Worm (Caenorhabditis elegans) whole organism, late embryonic: ENCODE data around the gene cha-1.
"Not testable (repeated sequence)": the region's sequence is repeated elsewhere in the genome, so short reads cannot be mapped to it uniquely, and the experiment has no call there.

ENCODE experiments used
- C38D4.7 ChIP-seq: fragments of 200-800 bp; sonication (Bioruptor generic); optimal IDR thresholded peaks from 2 replicates; lab custom pipeline; 2018; ENCODE audit warnings: mild to moderate bottlenecking, missing genetic modification characterization, moderate library complexity, missing compliant biosample characterization
- K09A11.1 ChIP-seq: sonication (generic microtip); optimal IDR thresholded peaks from 2 replicates; lab custom pipeline; 2017; ENCODE audit warnings: antibody characterized with exemption, mild to moderate bottlenecking, missing genetic modification characterization, missing compliant biosample characterization; ENCODE audit not compliant: insufficient read depth
- T23F11.4 ChIP-seq: fragments of 200-800 bp; sonication (Bioruptor generic); optimal IDR thresholded peaks from 2 replicates; lab custom pipeline; 2018; ENCODE audit warnings: mild to moderate bottlenecking, missing genetic modification characterization, missing compliant biosample characterization
- ceh-14 ChIP-seq: sonication (generic microtip); optimal IDR thresholded peaks from 2 replicates; lab custom pipeline; 2016; ENCODE audit warnings: missing genotype, missing genetic modification characterization, missing compliant biosample characterization
- ceh-2 ChIP-seq: sonication (generic microtip); optimal IDR thresholded peaks from 2 replicates; lab custom pipeline; 2016; ENCODE audit warnings: missing genotype, missing genetic modification characterization, missing compliant biosample characterization
- ceh-30 ChIP-seq: fragments of 150-350 bp; optimal IDR thresholded peaks from 2 replicates; lab custom pipeline; 2014; ENCODE audit warnings: missing biosample characterization, missing genetic modification characterization
- ceh-31 ChIP-seq: sonication (generic microtip); optimal IDR thresholded peaks from 2 replicates; lab custom pipeline; 2016; ENCODE audit warnings: missing genetic modification characterization, missing compliant biosample characterization
- ceh-34 ChIP-seq: sonication (generic microtip); optimal IDR thresholded peaks from 2 replicates; lab custom pipeline; 2016; ENCODE audit warnings: mild to moderate bottlenecking, missing genetic modification characterization, missing compliant biosample characterization
- ceh-45 ChIP-seq: fragments of 200-800 bp; sonication (Bioruptor generic); IDR thresholded peaks from 2 replicates; pipeline ENCODE4 v1.3.6; 2022; ENCODE audit warnings: missing genetic modification reagents, missing genetic modification characterization, missing compliant biosample characterization
- dve-1 ChIP-seq: sonication (generic microtip); optimal IDR thresholded peaks from 2 replicates; lab custom pipeline; 2017; ENCODE audit warnings: antibody characterized with exemption, mild to moderate bottlenecking, missing genetic modification characterization, missing compliant biosample characterization
- elt-2 ChIP-seq: sonication (generic microtip); optimal IDR thresholded peaks from 2 replicates; lab custom pipeline; 2016; ENCODE audit warnings: missing genetic modification reagents, missing genetic modification characterization, missing compliant biosample characterization
- elt-4 ChIP-seq: sonication (generic microtip); optimal IDR thresholded peaks from 2 replicates; lab custom pipeline; 2016; ENCODE audit warnings: missing genetic modification characterization, missing compliant biosample characterization
- ets-4 ChIP-seq: sonication (generic microtip); optimal IDR thresholded peaks from 2 replicates; lab custom pipeline; 2016; ENCODE audit warnings: missing genetic modification characterization, missing compliant biosample characterization
- fax-1 ChIP-seq: sonication (generic microtip); optimal IDR thresholded peaks from 2 replicates; lab custom pipeline; 2016; ENCODE audit warnings: missing genotype, missing genetic modification characterization, missing compliant biosample characterization
- fkh-10 ChIP-seq: fragments of 150-350 bp; optimal IDR thresholded peaks from 2 replicates; lab custom pipeline; 2014; ENCODE audit warnings: missing biosample characterization, missing genetic modification reagents, missing genetic modification characterization
- fkh-6 ChIP-seq: sonication (generic microtip); optimal IDR thresholded peaks from 2 replicates; lab custom pipeline; 2016; ENCODE audit warnings: missing genetic modification characterization, missing compliant biosample characterization
- gmeb-2 ChIP-seq: sonication (generic microtip); optimal IDR thresholded peaks from 2 replicates; lab custom pipeline; 2016; ENCODE audit warnings: missing genetic modification characterization, inconsistent platforms, missing compliant biosample characterization
- hlh-6 ChIP-seq: sonication (generic microtip); optimal IDR thresholded peaks from 2 replicates; lab custom pipeline; 2016; ENCODE audit warnings: missing genotype, missing genetic modification characterization, missing compliant biosample characterization
- hlh-8 ChIP-seq: sonication (generic microtip); optimal IDR thresholded peaks from 2 replicates; lab custom pipeline; 2016; ENCODE audit warnings: missing genotype, missing genetic modification characterization, missing compliant biosample characterization
- lin-11 ChIP-seq: fragments of 200-800 bp; sonication (Bioruptor generic); optimal IDR thresholded peaks from 2 replicates; lab custom pipeline; 2018; ENCODE audit warnings: mild to moderate bottlenecking, missing genetic modification characterization, missing compliant biosample characterization
- nfya-1 ChIP-seq: sonication (generic microtip); optimal IDR thresholded peaks from 2 replicates; lab custom pipeline; 2017; ENCODE audit warnings: missing genetic modification characterization, mild to moderate bottlenecking, missing compliant biosample characterization, antibody characterized with exemption, moderate library complexity
- npax-4 ChIP-seq: sonication (generic microtip); optimal IDR thresholded peaks from 2 replicates; lab custom pipeline; 2016; ENCODE audit warnings: missing genetic modification characterization, missing compliant biosample characterization
- odd-2 ChIP-seq: sonication (generic microtip); optimal IDR thresholded peaks from 2 replicates; lab custom pipeline; 2017; ENCODE audit warnings: antibody characterized with exemption, mild to moderate bottlenecking, missing genetic modification characterization, missing compliant biosample characterization
- pag-3 ChIP-seq: sonication (generic microtip); optimal IDR thresholded peaks from 2 replicates; lab custom pipeline; 2016; ENCODE audit warnings: missing compliant biosample characterization, missing genetic modification characterization, borderline replicate concordance
- pax-1 ChIP-seq: fragments of 150-350 bp; optimal IDR thresholded peaks from 2 replicates; lab custom pipeline; 2014; ENCODE audit warnings: missing biosample characterization, missing genetic modification characterization
- pha-2 ChIP-seq: sonication (generic microtip); optimal IDR thresholded peaks from 2 replicates; lab custom pipeline; 2017; ENCODE audit warnings: mild to moderate bottlenecking, missing genetic modification characterization, missing compliant biosample characterization
- pha-4 ChIP-seq: fragments of 150-350 bp; optimal IDR thresholded peaks from 2 replicates; lab custom pipeline; 2018; ENCODE audit warnings: missing biosample characterization, missing genetic modification reagents, missing genetic modification characterization
- pros-1 ChIP-seq: fragments of 150-350 bp; optimal IDR thresholded peaks from 2 replicates; lab custom pipeline; 2014; ENCODE audit warnings: missing biosample characterization, missing genetic modification reagents, missing genetic modification characterization
- ref-2 ChIP-seq: sonication (generic microtip); optimal IDR thresholded peaks from 2 replicates; lab custom pipeline; 2016; ENCODE audit warnings: missing genetic modification characterization, missing compliant biosample characterization
- rnt-1 ChIP-seq: sonication (generic microtip); optimal IDR thresholded peaks from 2 replicates; lab custom pipeline; 2016; ENCODE audit warnings: missing genetic modification characterization, missing compliant biosample characterization
- sdc-2 ChIP-seq: sonication (generic microtip); optimal IDR thresholded peaks from 2 replicates; lab custom pipeline; 2016; ENCODE audit warnings: missing genotype, missing genetic modification characterization, missing compliant biosample characterization
- sox-4 ChIP-seq: sonication (generic microtip); optimal IDR thresholded peaks from 2 replicates; lab custom pipeline; 2017; ENCODE audit warnings: mild to moderate bottlenecking, missing genetic modification characterization, inconsistent platforms, missing compliant biosample characterization
- tbx-2 ChIP-seq: sonication (generic microtip); optimal IDR thresholded peaks from 2 replicates; lab custom pipeline; 2016; ENCODE audit warnings: missing genetic modification characterization, missing compliant biosample characterization
- unc-55 ChIP-seq: sonication (generic microtip); optimal IDR thresholded peaks from 2 replicates; lab custom pipeline; 2017; ENCODE audit warnings: missing biosample characterization, missing genetic modification reagents, missing genetic modification characterization

cha-1 gene

DNA sequence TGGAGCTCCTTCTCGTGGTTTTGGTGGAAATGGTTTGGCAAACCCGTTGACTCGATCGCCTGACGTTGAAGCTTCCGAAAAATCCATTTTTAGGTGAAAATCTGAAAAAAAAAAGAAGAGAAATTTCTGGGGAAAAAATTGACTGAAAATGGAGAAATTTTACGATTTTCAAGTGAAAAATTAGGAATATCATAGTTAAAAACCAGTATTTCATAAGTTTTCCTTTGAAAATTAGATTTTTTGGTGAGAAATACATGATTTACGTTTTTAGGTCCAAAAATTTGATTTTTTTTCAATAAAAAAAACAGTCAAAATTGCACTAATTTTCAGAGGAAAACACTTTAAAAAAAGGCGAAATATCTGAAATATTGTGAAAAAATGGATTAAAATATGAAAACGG lies 31.0 kb downstream of the cha-1 start, which contains the start of gene taf-2:
taf-2 (minus strand) TSS at position 101 of the 400 bp plus-strand sequence.
- TF ChIP-seq fax-1 (tag; lab: Kevin White, UChicago) (no peak), odd-2 (tag; lab: Kevin White, UChicago) (no peak), ceh-31 (no peak), K09A11.1 (tag; lab: Kevin White, UChicago) (no peak), rnt-1 (tag; lab: Kevin White, UChicago) (no peak), unc-55 (GFP tag; lab: Kevin White, UChicago) (no peak), pha-4 (tag; lab: Kevin White, UChicago) (no peak), pag-3 (tag; lab: Kevin White, UChicago) (no peak)
- TF ChIP-seq, all 69 proteins: peak for 0

DNA sequence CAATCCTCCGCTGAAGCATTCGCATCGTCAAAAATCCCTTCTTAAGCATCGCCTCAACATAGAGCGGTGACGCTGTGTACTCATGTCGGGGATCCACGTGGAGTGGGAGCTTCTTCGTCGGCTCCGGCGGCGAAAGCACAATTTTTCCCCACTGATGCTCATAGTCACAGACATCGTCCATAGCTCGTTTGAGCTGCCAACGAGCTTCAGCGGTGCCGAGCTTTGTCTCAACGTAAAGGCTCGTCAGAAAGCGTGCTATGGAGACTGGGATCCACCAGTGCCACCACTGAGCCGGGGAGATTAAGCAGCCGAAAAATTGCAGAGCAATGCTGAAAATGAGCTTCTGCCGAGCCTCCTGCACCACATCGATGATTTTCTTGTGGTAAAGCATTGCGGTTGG lies 33.7 kb downstream of the cha-1 start:
- TF ChIP-seq ceh-45 (GFP tag; lab: Robert Waterston, UW) (no peak), elt-2 (tag; lab: Kevin White, UChicago) (no peak), gmeb-2 (tag; lab: Kevin White, UChicago) (no peak), sox-4 (tag; lab: Kevin White, UChicago) (no peak)

DNA sequence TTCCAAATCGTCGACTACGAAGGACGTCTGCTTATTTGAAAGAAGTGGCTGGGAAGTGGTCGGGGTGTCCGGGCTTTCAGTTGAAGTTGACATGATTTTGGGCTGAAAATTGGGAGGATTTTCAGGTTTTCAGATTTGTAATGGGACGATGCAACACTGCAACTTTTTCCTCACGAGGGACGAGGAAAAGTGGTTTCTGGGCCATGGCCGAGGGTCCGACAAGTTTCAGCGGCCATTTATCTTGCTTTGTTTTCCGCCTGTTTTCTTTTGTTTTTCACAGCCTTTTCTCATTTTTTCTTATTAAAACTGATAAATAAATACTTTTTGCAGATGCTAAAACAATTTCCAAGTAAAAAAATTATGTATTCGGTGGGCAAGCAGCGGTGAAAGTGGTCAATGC lies 41.7 kb downstream of the cha-1 start, which contains the start of gene blos-7:
blos-7 (minus strand) TSS at position 101 of the 400 bp plus-strand sequence.
- not testable (repeated sequence) for TF ChIP-seq fkh-10 (GFP tag; lab: Kevin White, UChicago); tbx-2 (tag; lab: Kevin White, UChicago); C38D4.7 (GFP tag; lab: Kevin White, UChicago)

DNA sequence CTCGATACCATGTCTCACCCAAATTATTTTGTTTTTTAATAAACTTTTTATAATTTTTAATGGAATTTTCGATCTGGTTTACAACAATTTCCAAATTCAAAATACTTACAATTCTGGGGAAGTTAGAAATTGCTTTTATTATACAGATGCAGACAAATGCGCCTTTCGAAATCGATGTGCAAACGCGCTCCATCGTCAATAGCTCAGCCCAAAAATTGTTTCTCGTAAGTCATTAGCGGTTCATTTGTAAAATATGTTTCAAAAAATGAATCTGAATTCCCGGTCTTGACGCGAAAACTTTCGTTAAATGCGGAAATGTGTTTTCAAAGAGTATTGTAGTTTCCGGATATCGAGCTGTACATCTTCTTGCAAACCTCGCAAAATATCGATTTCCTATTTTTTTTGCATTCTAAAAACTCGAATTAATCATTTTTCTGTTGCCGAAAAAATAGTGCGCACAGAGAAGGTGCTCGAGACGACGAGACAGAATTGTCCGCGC lies 45.0 kb downstream of the cha-1 start, which contains the start of gene Y37E11B.1:
Y37E11B.1 (plus strand) TSS at position 145 of the 499 bp plus-strand sequence.
- no peak for TF ChIP-seq hlh-8
- no peak for TF ChIP-seq hlh-6 (tag; lab: Kevin White, UChicago)
- TF ChIP-seq ceh-14 (tag; lab: Kevin White, UChicago), result no peak
- no peak for TF ChIP-seq pros-1
- TF ChIP-seq K09A11.1 (tag; lab: Kevin White, UChicago), result no peak
- TF ChIP-seq pha-2, result no peak
- TF ChIP-seq ceh-2, result no peak
- TF ChIP-seq C38D4.7 (GFP tag; lab: Kevin White, UChicago), result no peak
- TF ChIP-seq nfya-1 (tag; lab: Kevin White, UChicago), result no peak
- TF ChIP-seq odd-2 (tag; lab: Kevin White, UChicago), result no peak

DNA sequence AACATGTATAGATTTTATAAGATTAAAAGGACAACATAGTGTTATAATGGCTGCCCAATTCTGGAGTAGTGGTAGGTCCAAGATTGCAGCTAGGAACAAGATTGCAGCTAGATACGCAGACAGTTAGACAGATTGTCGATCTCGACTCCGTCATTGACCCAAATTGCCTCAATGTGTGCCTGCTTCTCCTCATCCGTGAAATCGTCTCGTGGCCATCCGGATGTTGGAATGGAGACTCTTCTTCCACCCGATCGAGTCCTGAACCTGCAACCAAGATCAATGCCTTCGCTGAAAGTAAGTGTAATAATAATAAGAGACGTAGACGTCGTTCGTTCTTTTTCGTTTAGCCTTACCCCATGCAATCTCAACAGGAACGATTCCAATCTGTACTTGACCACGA lies 45.8 kb downstream of the cha-1 start:
- TF ChIP-seq ceh-34 (tag; lab: Kevin White, UChicago), result no peak
- no peak for TF ChIP-seq elt-4 (tag; lab: Kevin White, UChicago)
- TF ChIP-seq pax-1 (tag; lab: Kevin White, UChicago), result no peak
- TF ChIP-seq, all 69 proteins: peak for 0

DNA sequence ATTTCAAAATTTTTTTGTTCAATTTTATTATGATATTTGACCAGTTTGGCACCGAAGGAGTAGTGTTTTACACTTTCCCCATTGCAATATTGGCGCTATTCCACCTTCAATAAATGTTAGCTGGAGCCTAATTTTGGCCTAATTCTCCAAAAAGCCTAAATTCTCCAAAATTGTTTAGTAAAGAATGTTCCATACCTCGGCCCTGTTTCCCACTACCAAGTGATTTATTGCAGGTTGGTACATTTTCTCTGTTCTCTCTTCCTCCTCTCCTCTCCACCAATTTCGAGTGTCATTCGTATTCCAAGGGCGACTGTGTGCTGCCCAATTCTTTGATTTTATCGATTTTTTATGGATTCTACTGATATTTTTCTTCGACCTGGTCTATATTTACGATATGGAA lies 46.3 kb downstream of the cha-1 start, which contains the start of gene Y37E11B.2:
Y37E11B.2 (plus strand) TSS at position 301 of the 400 bp plus-strand sequence.
- TF ChIP-seq sdc-2 (tag; lab: Kevin White, UChicago) (no peak), lin-11 (tag; lab: Kevin White, UChicago) (no peak), ets-4 (tag; lab: Kevin White, UChicago) (no peak), npax-4 (no peak), fkh-10 (GFP tag; lab: Kevin White, UChicago) (no peak), ref-2 (tag; lab: Kevin White, UChicago) (no peak), ceh-30 (tag; lab: Kevin White, UChicago) (no peak), odd-2 (tag; lab: Kevin White, UChicago) (no peak), dve-1 (tag; lab: Kevin White, UChicago) (no peak), pha-2 (no peak), hlh-6 (tag; lab: Kevin White, UChicago) (no peak), T23F11.4 (GFP tag; lab: Kevin White, UChicago) (no peak), fkh-6 (tag; lab: Kevin White, UChicago) (no peak)
